Worm (Caenorhabditis elegans) whole organism, young adult: Measurements from ENCODE around the gene R08C7.4.

Experiments
- F39B2.1 ChIP-seq: fragments of 200-800 bp; sonication (Bioruptor generic); IDR thresholded peaks from 2 replicates; pipeline ENCODE4 v1.3.6; 2022; ENCODE audit warnings: missing genetic modification reagents, missing genetic modification characterization, missing compliant biosample characterization
- F57C9.4 ChIP-seq: sonication (generic microtip); optimal IDR thresholded peaks from 2 replicates; lab custom pipeline; 2017; ENCODE audit warnings: mild to moderate bottlenecking, missing genetic modification characterization, missing compliant biosample characterization
- K12H6.12 ChIP-seq: fragments of 200-800 bp; sonication (Bioruptor generic); optimal IDR thresholded peaks from 2 replicates; lab custom pipeline; 2018; ENCODE audit warnings: mild to moderate bottlenecking, missing genetic modification characterization, missing compliant biosample characterization
- T07F8.4 ChIP-seq: sonication (generic microtip); optimal IDR thresholded peaks from 2 replicates; lab custom pipeline; 2016; ENCODE audit warnings: mild to moderate bottlenecking, missing genetic modification characterization, moderate library complexity, missing compliant biosample characterization
- Y53G8AR.9 ChIP-seq: fragments of 200-800 bp; sonication (Bioruptor generic); conservative IDR thresholded peaks from 2 replicates; pipeline ENCODE4 v1.3.6; 2022; ENCODE audit warnings: missing genetic modification reagents, missing genetic modification characterization, missing compliant biosample characterization
- Y56A3A.18 ChIP-seq: fragments of 200-800 bp; sonication (Bioruptor generic); IDR thresholded peaks from 2 replicates; pipeline ENCODE4 v1.3.6; 2022; ENCODE audit warnings: missing genetic modification reagents, missing genetic modification characterization, missing compliant biosample characterization
- attf-5 ChIP-seq: fragments of 200-800 bp; sonication (Bioruptor generic); optimal IDR thresholded peaks from 2 replicates; lab custom pipeline; 2018; ENCODE audit warnings: mild to moderate bottlenecking, missing genetic modification characterization, missing compliant biosample characterization
- attf-6 ChIP-seq: fragments of 200-800 bp; sonication (Bioruptor generic); IDR thresholded peaks from 2 replicates; pipeline ENCODE4 v1.3.6; 2022; ENCODE audit warnings: missing genetic modification reagents, missing genetic modification characterization, missing compliant biosample characterization
- bed-2 ChIP-seq: fragments of 200-800 bp; sonication (Bioruptor generic); IDR thresholded peaks from 2 replicates; pipeline ENCODE4 v1.3.6; 2022; ENCODE audit warnings: missing genetic modification reagents, missing genetic modification characterization, missing compliant biosample characterization
- ceh-79 ChIP-seq: sonication (generic microtip); optimal IDR thresholded peaks from 2 replicates; lab custom pipeline; 2017; ENCODE audit warnings: mild to moderate bottlenecking, missing genetic modification characterization, missing compliant biosample characterization
- ceh-91 ChIP-seq: fragments of 200-800 bp; sonication (Bioruptor generic); IDR thresholded peaks from 2 replicates; pipeline ENCODE4 v1.3.6; 2022; ENCODE audit warnings: missing genetic modification reagents, missing genetic modification characterization, missing compliant biosample characterization
- egl-44 ChIP-seq: fragments of 200-800 bp; sonication (Bioruptor generic); IDR thresholded peaks from 2 replicates; pipeline ENCODE4 v1.3.6; 2022; ENCODE audit warnings: missing genetic modification reagents, missing genetic modification characterization, missing compliant biosample characterization
- egrh-3 ChIP-seq: fragments of 200-800 bp; sonication (Bioruptor generic); IDR thresholded peaks from 2 replicates; pipeline ENCODE4 v1.3.6; 2022; ENCODE audit warnings: missing genetic modification reagents, missing genetic modification characterization, missing compliant biosample characterization
- ekl-4 ChIP-seq: fragments of 200-800 bp; sonication (Bioruptor generic); IDR thresholded peaks from 2 replicates; pipeline ENCODE4 v1.3.6; 2022; ENCODE audit warnings: missing genetic modification reagents, missing genetic modification characterization, missing compliant biosample characterization
- hmg-1.2 ChIP-seq: fragments of 200-800 bp; sonication (Bioruptor generic); IDR thresholded peaks from 2 replicates; pipeline ENCODE4 v1.3.6; 2022; ENCODE audit warnings: missing genetic modification reagents, missing genetic modification characterization, missing compliant biosample characterization
- hmg-20 ChIP-seq: fragments of 200-800 bp; sonication (Bioruptor generic); IDR thresholded peaks from 2 replicates; pipeline ENCODE4 v1.3.6; 2022; ENCODE audit warnings: missing genetic modification reagents, missing genetic modification characterization, missing compliant biosample characterization
- hrde-1 ChIP-seq: sonication (generic microtip); optimal IDR thresholded peaks from 2 replicates; lab custom pipeline; 2016; ENCODE audit warnings: missing genetic modification characterization, mild to moderate bottlenecking, missing compliant biosample characterization, moderate library complexity, missing genotype, missing genetic modification reagents, borderline replicate concordance
- let-607 ChIP-seq, 2 experiments: fragments of 200-800 bp in 1 of 2; sonication (Bioruptor generic) in 1 of 2; sonication (generic microtip) in 1 of 2; optimal IDR thresholded peaks; 2 replicates each; lab custom pipeline; 2016 to 2018; ENCODE audit warnings: mild to moderate bottlenecking in 2 of 2, missing compliant biosample characterization in 2 of 2, missing genetic modification characterization in 2 of 2, moderate library complexity in 2 of 2, missing genotype in 1 of 2
- lin-54 ChIP-seq: fragments of 200-800 bp; sonication (Bioruptor generic); optimal IDR thresholded peaks from 2 replicates; lab custom pipeline; 2018; ENCODE audit warnings: mild to moderate bottlenecking, missing genetic modification characterization, missing compliant biosample characterization
- lsl-1 ChIP-seq: fragments of 200-800 bp; sonication (Bioruptor generic); optimal IDR thresholded peaks from 2 replicates; lab custom pipeline; 2018; ENCODE audit warnings: mild to moderate bottlenecking, missing genetic modification characterization, moderate library complexity, missing compliant biosample characterization
- madf-3 ChIP-seq: fragments of 200-800 bp; sonication (Bioruptor generic); IDR thresholded peaks from 2 replicates; pipeline ENCODE4 v1.3.6; 2022; ENCODE audit warnings: missing genetic modification reagents, missing genetic modification characterization, missing compliant biosample characterization
- madf-6 ChIP-seq: fragments of 200-800 bp; sonication (Bioruptor generic); IDR thresholded peaks from 2 replicates; pipeline ENCODE4 v1.3.6; 2022; ENCODE audit warnings: missing genetic modification reagents, missing genetic modification characterization, missing compliant biosample characterization
- mcd-1 ChIP-seq: fragments of 200-800 bp; sonication (Bioruptor generic); IDR thresholded peaks from 2 replicates; pipeline ENCODE4 v1.3.6; 2022; ENCODE audit warnings: missing genetic modification reagents, missing genetic modification characterization, missing compliant biosample characterization
- mel-28 ChIP-seq: sonication (generic microtip); optimal IDR thresholded peaks from 2 replicates; lab custom pipeline; 2016; ENCODE audit warnings: borderline replicate concordance, mild to moderate bottlenecking, missing genetic modification characterization, missing compliant biosample characterization
- nhr-80 ChIP-seq: sonication (generic microtip); optimal IDR thresholded peaks from 2 replicates; lab custom pipeline; 2016; ENCODE audit warnings: missing genetic modification characterization, missing compliant biosample characterization
- rec-8 ChIP-seq, 2 experiments: sonication (generic microtip); optimal IDR thresholded peaks; 2 replicates each; lab custom pipeline; 2016; ENCODE audit warnings: mild to moderate bottlenecking in 2 of 2, missing genetic modification characterization in 2 of 2, missing genetic modification reagents in 2 of 2, missing genotype in 2 of 2, missing biosample characterization in 1 of 2, missing compliant biosample characterization in 1 of 2, moderate library complexity in 1 of 2
- snpc-1.3 ChIP-seq: sonication (generic microtip); optimal IDR thresholded peaks from 2 replicates; lab custom pipeline; 2017; ENCODE audit warnings: missing genetic modification characterization, mild to moderate bottlenecking, missing compliant biosample characterization, antibody characterized with exemption, moderate library complexity, missing genotype, missing genetic modification reagents; ENCODE audit not compliant: insufficient read depth
- snpc-3.4 ChIP-seq: sonication (generic microtip); optimal IDR thresholded peaks from 2 replicates; lab custom pipeline; 2017; ENCODE audit warnings: missing genetic modification characterization, mild to moderate bottlenecking, missing compliant biosample characterization, antibody characterized with exemption, moderate library complexity, missing genotype, missing genetic modification reagents
- snpc-4 ChIP-seq, 5 experiments: fragments of 150-350 bp in 1 of 5; sonication (generic microtip) in 4 of 5; optimal IDR thresholded peaks; 2 replicates each; lab custom pipeline; 2014 to 2018; ENCODE audit warnings: missing genetic modification characterization in 5 of 5, missing biosample characterization in 3 of 5, antibody characterized with exemption in 2 of 5, mild to moderate bottlenecking in 2 of 5, missing compliant biosample characterization in 2 of 5, missing genotype in 2 of 5, moderate library complexity in 2 of 5, missing genetic modification reagents in 1 of 5
- unc-130 ChIP-seq: sonication (generic microtip); optimal IDR thresholded peaks from 2 replicates; lab custom pipeline; 2016; ENCODE audit warnings: missing genetic modification reagents, missing genetic modification characterization, missing compliant biosample characterization
- xnd-1 ChIP-seq: sonication (generic microtip); optimal IDR thresholded peaks from 2 replicates; lab custom pipeline; 2016; ENCODE audit warnings: missing genotype, missing genetic modification reagents, missing genetic modification characterization, missing compliant biosample characterization
- zfh-2 ChIP-seq: fragments of 200-800 bp; sonication (Bioruptor generic); conservative IDR thresholded peaks from 2 replicates; pipeline ENCODE4 v1.3.6; 2022; ENCODE audit warnings: missing genetic modification reagents, missing genetic modification characterization, missing compliant biosample characterization

The R08C7.4 gene

DNA sequence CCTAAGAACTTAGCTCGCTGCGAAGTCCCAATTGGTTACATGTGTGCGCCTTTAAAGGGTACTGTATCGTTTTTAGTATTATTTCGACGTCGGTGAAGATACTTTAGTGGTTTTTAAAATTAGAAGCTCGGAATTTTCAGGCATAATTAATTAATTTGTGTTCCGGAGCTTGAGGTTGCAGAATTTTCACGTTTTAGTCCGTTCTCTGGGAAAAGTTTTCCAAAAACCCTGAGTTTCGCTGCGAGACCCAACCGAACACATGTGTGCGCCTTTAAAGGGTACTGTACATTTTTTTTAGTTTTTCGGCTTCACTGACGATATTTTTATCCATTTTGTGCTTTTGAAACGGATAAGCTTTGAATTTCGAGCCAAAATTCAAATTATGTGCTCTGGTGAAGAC lies 41.3 kb upstream of the R08C7.4 start (continued):
- no peak for TF ChIP-seq egl-44 (GFP tag; lab: Robert Waterston, UW)
- TF ChIP-seq Y53G8AR.9 (GFP tag; lab: Robert Waterston, UW): peak; percentile 41; the same call in 1 of the 2 replicates
- TF ChIP-seq hmg-1.2 (GFP tag; lab: Robert Waterston, UW): peak; percentile 41
- TF ChIP-seq egrh-3 (GFP tag; lab: Robert Waterston, UW): no peak
- TF ChIP-seq lsl-1: peak; percentile 95
- peak; percentile 14 for TF ChIP-seq snpc-3.4
- peak; percentile 6 for TF ChIP-seq snpc-4 (GFP tag; optimal IDR thresholded peaks at IDR 0.05; lab: Kevin White, UChicago)
- peak in 1 of 4 experiments; percentile 56 for TF ChIP-seq snpc-4 (tag; optimal IDR thresholded peaks at IDR 0.05; lab: Kevin White, UChicago)
- TF ChIP-seq hrde-1 (tag; lab: Kevin White, UChicago): peak; percentile 49
- TF ChIP-seq lin-54: peak; percentile 27
- TF ChIP-seq snpc-1.3 (tag; lab: Kevin White, UChicago): peak; percentile 37
- 0 out of 2 replicates have a peak, but pooled peaks have one; percentile 22 for TF ChIP-seq attf-6 (GFP tag; lab: Robert Waterston, UW)
- TF ChIP-seq madf-3: peak; percentile 75; the same call in 1 of the 2 replicates
- TF ChIP-seq mcd-1 (GFP tag; lab: Robert Waterston, UW): peak; percentile 61
- TF ChIP-seq madf-6 (GFP tag; lab: Robert Waterston, UW): peak; percentile 89

DNA sequence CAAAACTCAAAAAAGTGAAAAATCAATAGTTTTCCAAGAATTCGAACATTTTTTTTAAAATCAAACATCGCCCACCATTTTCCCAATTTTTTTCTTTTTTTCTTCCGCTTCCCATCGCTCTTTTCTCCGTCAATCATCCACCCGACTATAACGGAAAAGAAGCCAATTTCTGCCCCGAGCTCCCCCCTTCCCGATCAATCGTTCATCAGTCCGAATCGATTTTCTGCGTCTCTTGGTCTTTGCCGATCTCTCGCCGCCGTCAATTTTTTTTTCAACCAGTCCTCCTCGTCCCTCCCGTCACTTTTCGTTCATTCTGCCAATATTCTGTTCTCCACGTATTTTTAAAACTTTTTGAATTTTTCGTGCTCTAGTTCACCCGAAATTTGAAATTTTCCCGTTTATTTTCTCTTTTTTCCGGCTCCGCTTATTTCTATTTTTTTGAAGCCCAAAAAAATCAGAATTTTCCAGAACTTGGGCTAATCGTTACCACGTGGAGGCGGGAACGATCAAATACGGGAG lies 40.8 kb upstream of the R08C7.4 start, which contains the start of gene ell-1:
TSS of gene ell-1 (plus strand) at position 469 of the 519 bp plus-strand sequence.
- peak; percentile 96 for TF ChIP-seq nhr-80 (tag; lab: Kevin White, UChicago)
- no peak for TF ChIP-seq F39B2.1 (GFP tag; lab: Robert Waterston, UW)
- TF ChIP-seq let-607 (tag; optimal IDR thresholded peaks at IDR 0.05; lab: Kevin White, UChicago): peak in 1 of 2 experiments; percentile 51
- no peak for TF ChIP-seq hmg-20 (GFP tag; lab: Robert Waterston, UW)
- peak; percentile 61; the same call in 1 of the 2 replicates for TF ChIP-seq zfh-2 (GFP tag; lab: Robert Waterston, UW)
- peak; percentile 29; the same call in 1 of the 2 replicates for TF ChIP-seq hmg-1.2 (GFP tag; lab: Robert Waterston, UW)
- TF ChIP-seq attf-5 (GFP tag; lab: Kevin White, UChicago): peak; percentile 36

DNA sequence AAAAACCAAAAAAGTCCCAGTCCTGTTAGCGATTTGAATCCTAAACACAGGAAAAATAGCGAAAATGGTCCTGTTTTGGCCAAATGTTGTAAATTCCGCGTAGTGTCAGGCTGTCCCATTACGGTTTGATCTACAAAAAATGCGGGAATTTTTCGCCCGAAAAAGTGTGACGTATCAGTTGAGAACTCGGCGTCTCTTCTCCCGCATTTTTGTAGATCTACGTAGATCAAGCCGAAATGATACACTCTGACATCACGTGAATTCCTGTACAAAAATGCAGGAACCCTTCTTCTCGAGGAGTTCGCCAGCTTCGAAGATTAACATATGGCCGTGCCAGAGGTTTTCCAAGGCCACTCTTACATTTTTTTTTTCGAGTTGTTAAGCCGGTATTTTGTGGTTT lies 39.3 kb upstream of the R08C7.4 start:
- TF ChIP-seq hmg-1.2 (GFP tag; lab: Robert Waterston, UW): no peak
- TF ChIP-seq mel-28 (tag; lab: Kevin White, UChicago): no peak
- TF ChIP-seq T07F8.4 (tag; lab: Kevin White, UChicago): no peak
- no peak for TF ChIP-seq ceh-91 (GFP tag; lab: Robert Waterston, UW)
- TF ChIP-seq unc-130: no peak
- no peak for TF ChIP-seq xnd-1 (tag; lab: Kevin White, UChicago)
- no peak for TF ChIP-seq Y56A3A.18
- no peak for TF ChIP-seq rec-8 (tag; optimal IDR thresholded peaks at IDR 0.05; lab: Kevin White, UChicago)
- TF ChIP-seq snpc-4 (GFP tag; optimal IDR thresholded peaks at IDR 0.05; lab: Kevin White, UChicago): no peak
- no peak for TF ChIP-seq snpc-4 (tag; optimal IDR thresholded peaks at IDR 0.05; lab: Kevin White, UChicago)
- no peak for TF ChIP-seq K12H6.12 (tag; lab: Kevin White, UChicago)
- no peak for TF ChIP-seq ceh-79 (tag; lab: Kevin White, UChicago)
- TF ChIP-seq F57C9.4 (tag; lab: Kevin White, UChicago): no peak
- TF ChIP-seq ekl-4 (GFP tag; lab: Robert Waterston, UW): no peak
- TF ChIP-seq bed-2 (GFP tag; lab: Robert Waterston, UW): no peak
